Fruit fly (Drosophila melanogaster) whole organism, embryonic: ENCODE results near the gene CG32708.
A peak's percentile ranks its signal among the peaks of the same experiment; 100 is the strongest.

ENCODE experiments used
- Aef1 ChIP-seq: fragments of 200-800 bp; sonication (Bioruptor generic); IDR thresholded peaks from 3 replicates; pipeline ENCODE4 v1.3.6; 2022; ENCODE audit warnings: missing biosample characterization, missing genetic modification characterization
- BtbVII ChIP-seq: fragments of 200-800 bp; sonication (Bioruptor generic); optimal IDR thresholded peaks from 3 replicates; lab custom pipeline; 2017; ENCODE audit warnings: missing biosample characterization, mild to moderate bottlenecking, missing genetic modification characterization
- CG10654 ChIP-seq: fragments of 200-800 bp; sonication (Bioruptor generic); optimal IDR thresholded peaks from 2 replicates; lab custom pipeline; 2016; ENCODE audit warnings: missing biosample characterization, missing genetic modification characterization
- CG12236 ChIP-seq: fragments of 200-800 bp; sonication (Bioruptor generic); optimal IDR thresholded peaks from 2 replicates; lab custom pipeline; 2016; ENCODE audit warnings: missing biosample characterization, missing genetic modification characterization
- CG13123 ChIP-seq: fragments of 200-800 bp; sonication (Bioruptor generic); optimal IDR thresholded peaks from 2 replicates; lab custom pipeline; 2016; ENCODE audit warnings: missing biosample characterization, missing genetic modification characterization
- CG14667 ChIP-seq: fragments of 200-800 bp; sonication (Bioruptor generic); IDR thresholded peaks from 2 replicates; pipeline ENCODE4 v1.3.6; 2022; ENCODE audit warnings: missing biosample characterization, missing genetic modification characterization
- CG14860 ChIP-seq: fragments of 200-800 bp; sonication (Bioruptor generic); IDR thresholded peaks from 3 replicates; pipeline ENCODE4 v1.3.6; 2022; ENCODE audit warnings: missing biosample characterization, missing genetic modification characterization; ENCODE audit not compliant: partially characterized antibody
- CG17802 ChIP-seq: fragments of 200-800 bp; sonication (Bioruptor generic); optimal IDR thresholded peaks from 2 replicates; lab custom pipeline; 2018; ENCODE audit warnings: missing biosample characterization, mild to moderate bottlenecking, missing genetic modification characterization, moderate library complexity
- CG1792 ChIP-seq: fragments of 200-800 bp; sonication (Bioruptor generic); optimal IDR thresholded peaks from 2 replicates; lab custom pipeline; 2016; ENCODE audit warnings: missing biosample characterization, missing genetic modification characterization
- CG18619 ChIP-seq: fragments of 200-800 bp; sonication (Bioruptor generic); optimal IDR thresholded peaks from 3 replicates; lab custom pipeline; 2017; ENCODE audit warnings: missing biosample characterization, mild to moderate bottlenecking, missing genetic modification characterization
- CG2678 ChIP-seq: fragments of 200-800 bp; sonication (Bioruptor generic); optimal IDR thresholded peaks from 3 replicates; lab custom pipeline; 2019; ENCODE audit warnings: missing biosample characterization, mild to moderate bottlenecking, missing genetic modification characterization, moderate library complexity
- CG4820 ChIP-seq: fragments of 200-800 bp; sonication (Bioruptor generic); optimal IDR thresholded peaks from 3 replicates; lab custom pipeline; 2016; ENCODE audit warnings: missing biosample characterization, missing genetic modification characterization
- CG5180 ChIP-seq: fragments of 200-800 bp; sonication (Bioruptor generic); optimal IDR thresholded peaks from 3 replicates; lab custom pipeline; 2017; ENCODE audit warnings: missing biosample characterization, missing genetic modification characterization, mild to moderate bottlenecking, moderate library complexity, missing genetic modification reagents
- CG6689 ChIP-seq: fragments of 200-800 bp; sonication (Bioruptor generic); IDR thresholded peaks from 2 replicates; pipeline ENCODE4 v1.3.6; 2022; ENCODE audit warnings: missing biosample characterization, missing genetic modification characterization
- CG7928 ChIP-seq: fragments of 200-800 bp; sonication (Bioruptor generic); optimal IDR thresholded peaks from 2 replicates; lab custom pipeline; 2017; ENCODE audit warnings: missing biosample characterization, mild to moderate bottlenecking, missing genetic modification characterization
- CG9817 ChIP-seq: fragments of 200-800 bp; sonication (Bioruptor generic); optimal IDR thresholded peaks from 2 replicates; lab custom pipeline; 2018; ENCODE audit warnings: missing biosample characterization, mild to moderate bottlenecking, missing genetic modification characterization, moderate library complexity
- CrebB ChIP-seq: fragments of 200-800 bp; sonication (Bioruptor generic); optimal IDR thresholded peaks from 3 replicates; lab custom pipeline; 2018; ENCODE audit warnings: missing biosample characterization, mild to moderate bottlenecking, missing genetic modification characterization
- E2f2 ChIP-seq: fragments of 200-800 bp; sonication (Bioruptor generic); IDR thresholded peaks from 2 replicates; pipeline ENCODE4 v1.3.6; 2022; ENCODE audit warnings: missing biosample characterization, missing genetic modification characterization
- H2.0 ChIP-seq: fragments of 200-800 bp; sonication (Bioruptor generic); IDR thresholded peaks from 2 replicates; pipeline ENCODE4 v1.3.6; 2022; ENCODE audit warnings: missing biosample characterization, missing genetic modification characterization
- Hr39 ChIP-seq: fragments of >200 bp; optimal IDR thresholded peaks from 2 replicates; lab custom pipeline; 2017
- Hr51 ChIP-seq, 2 experiments: fragments of 200-800 bp; sonication (Bioruptor generic); optimal IDR thresholded peaks; 2 replicates in 1 of 2; 3 replicates in 1 of 2; lab custom pipeline; 2016 to 2018; ENCODE audit warnings: missing biosample characterization in 2 of 2, missing genetic modification characterization in 2 of 2, mild to moderate bottlenecking in 1 of 2, moderate library complexity in 1 of 2
- Lhr ChIP-seq: fragments of 200-800 bp; sonication (Bioruptor generic); optimal IDR thresholded peaks from 3 replicates; lab custom pipeline; 2017; ENCODE audit warnings: mild to moderate bottlenecking, missing biosample characterization, missing genetic modification reagents, missing genetic modification characterization
- MBD-R2 ChIP-seq: fragments of 200-800 bp; sonication (Bioruptor generic); IDR thresholded peaks from 2 replicates; pipeline ENCODE4 v1.3.6; 2022; ENCODE audit warnings: missing biosample characterization, missing genetic modification characterization
- Med ChIP-seq: fragments of 200-800 bp; sonication (Bioruptor generic); peaks from one replicate; lab custom pipeline; 2016; ENCODE audit warnings: missing biosample characterization, missing genetic modification characterization, mild to moderate bottlenecking, inconsistent platforms, moderate library complexity
- Side ChIP-seq: fragments of 200-800 bp; sonication (Bioruptor generic); optimal IDR thresholded peaks from 2 replicates; lab custom pipeline; 2016; ENCODE audit warnings: missing biosample characterization, missing genetic modification characterization
- Spps ChIP-seq: fragments of 200-800 bp; sonication (Bioruptor generic); optimal IDR thresholded peaks from 2 replicates; lab custom pipeline; 2018; ENCODE audit warnings: missing biosample characterization, mild to moderate bottlenecking, missing genetic modification characterization
- Sry-β ChIP-seq: fragments of 200-800 bp; sonication (Bioruptor generic); optimal IDR thresholded peaks from 2 replicates; lab custom pipeline; 2018; ENCODE audit warnings: missing biosample characterization, mild to moderate bottlenecking, missing genetic modification characterization, moderate library complexity
- gcm2 ChIP-seq: fragments of 200-800 bp; sonication (Bioruptor generic); optimal IDR thresholded peaks from 2 replicates; lab custom pipeline; 2016; ENCODE audit warnings: missing biosample characterization, missing genetic modification characterization
- gem ChIP-seq: fragments of 200-800 bp; sonication (Bioruptor generic); optimal IDR thresholded peaks from 2 replicates; lab custom pipeline; 2019; ENCODE audit warnings: missing biosample characterization, mild to moderate bottlenecking, missing genetic modification characterization, moderate library complexity
- hb ChIP-seq: fragments of 200-800 bp; sonication (Bioruptor generic); IDR thresholded peaks from 3 replicates; pipeline ENCODE4 v1.3.6; 2022; ENCODE audit warnings: missing biosample characterization, missing genetic modification characterization; ENCODE audit not compliant: partially characterized antibody
- ind ChIP-seq: fragments of 200-800 bp; sonication (Bioruptor generic); optimal IDR thresholded peaks from 3 replicates; lab custom pipeline; 2016; ENCODE audit warnings: missing biosample characterization, missing genetic modification characterization
- knrl ChIP-seq: fragments of 200-800 bp; sonication (Bioruptor generic); IDR thresholded peaks from 3 replicates; pipeline ENCODE4 v1.3.6; 2022; ENCODE audit warnings: missing biosample characterization, missing genetic modification characterization; ENCODE audit not compliant: partially characterized antibody
- lmd ChIP-seq: fragments of 200-800 bp; sonication (Bioruptor generic); IDR thresholded peaks from 2 replicates; pipeline ENCODE4 v1.3.6; 2022; ENCODE audit warnings: missing biosample characterization, missing genetic modification characterization
- oc ChIP-seq: fragments of 200-800 bp; sonication (Bioruptor generic); optimal IDR thresholded peaks from 2 replicates; lab custom pipeline; 2018; ENCODE audit warnings: missing biosample characterization, mild to moderate bottlenecking, missing genetic modification characterization, moderate library complexity
- odd ChIP-seq: fragments of 200-800 bp; sonication (Bioruptor generic); optimal IDR thresholded peaks from 2 replicates; lab custom pipeline; 2017; ENCODE audit warnings: missing biosample characterization, mild to moderate bottlenecking, missing genetic modification characterization
- pan ChIP-seq, 4 experiments: fragments of >200 bp in 3 of 4; fragments of 200-800 bp in 1 of 4; sonication (Bioruptor generic) in 1 of 4; optimal IDR thresholded peaks in 3 of 4; IDR thresholded peaks in 1 of 4; 2 replicates each; pipeline versions ENCODE4 v1.3.6 to Lab custom; 2017 to 2022; ENCODE audit warnings: missing biosample characterization in 2 of 4, missing genetic modification characterization in 2 of 4, mixed read lengths in 1 of 4
- phol ChIP-seq: fragments of 200-800 bp; sonication (Bioruptor generic); optimal IDR thresholded peaks from 3 replicates; lab custom pipeline; 2018; ENCODE audit warnings: missing biosample characterization, mild to moderate bottlenecking, missing genetic modification characterization, moderate library complexity
- prd ChIP-seq, 3 experiments: fragments of >200 bp in 2 of 3; fragments of 200-800 bp in 1 of 3; sonication (Bioruptor generic) in 1 of 3; optimal IDR thresholded peaks in 2 of 3; IDR thresholded peaks in 1 of 3; 2 replicates in 2 of 3; 3 replicates in 1 of 3; pipeline versions ENCODE4 v1.3.6 to Lab custom; 2017 to 2022; ENCODE audit warnings: missing biosample characterization in 1 of 3, missing genetic modification characterization in 1 of 3
- ranshi ChIP-seq: fragments of 200-800 bp; sonication (Bioruptor generic); IDR thresholded peaks from 2 replicates; pipeline ENCODE4 v1.3.6; 2022; ENCODE audit warnings: missing biosample characterization, missing genetic modification characterization
- sens ChIP-seq: fragments of 200-800 bp; sonication (Bioruptor generic); peaks from one replicate; lab custom pipeline; 2016; ENCODE audit warnings: missing biosample characterization, missing genetic modification characterization
- slp2 ChIP-seq: fragments of 200-800 bp; sonication (Bioruptor generic); optimal IDR thresholded peaks from 2 replicates; lab custom pipeline; 2016; ENCODE audit warnings: missing biosample characterization, missing genetic modification characterization
- ssp ChIP-seq: fragments of 200-800 bp; sonication (Bioruptor generic); IDR thresholded peaks from 2 replicates; pipeline ENCODE4 v1.3.6; 2022; ENCODE audit warnings: missing biosample characterization, missing genetic modification characterization
- toy ChIP-seq: fragments of 200-800 bp; sonication (Bioruptor generic); IDR thresholded peaks from 2 replicates; pipeline ENCODE4 v1.3.6; 2022; ENCODE audit warnings: missing biosample characterization, missing genetic modification characterization
- trem ChIP-seq: fragments of 200-800 bp; optimal IDR thresholded peaks from 3 replicates; lab custom pipeline; 2019; ENCODE audit warnings: missing biosample characterization, mild to moderate bottlenecking, missing genetic modification characterization, moderate library complexity
- unc-4 ChIP-seq: fragments of 200-800 bp; sonication (Bioruptor generic); IDR thresholded peaks from 2 replicates; pipeline ENCODE4 v1.3.6; 2022; ENCODE audit warnings: missing biosample characterization, missing genetic modification characterization; ENCODE audit not compliant: partially characterized antibody
- unpg ChIP-seq: fragments of 200-800 bp; sonication (Bioruptor generic); optimal IDR thresholded peaks from 3 replicates; lab custom pipeline; 2018; ENCODE audit warnings: missing biosample characterization, mild to moderate bottlenecking, missing genetic modification characterization, moderate library complexity
- vvl ChIP-seq: fragments of 200-800 bp; sonication (Bioruptor generic); IDR thresholded peaks from 2 replicates; pipeline ENCODE4 v1.3.6; 2022; ENCODE audit warnings: missing biosample characterization, missing genetic modification characterization
- wor ChIP-seq: fragments of 200-800 bp; sonication (Bioruptor generic); IDR thresholded peaks from 2 replicates; pipeline ENCODE4 v1.3.6; 2022; ENCODE audit warnings: missing biosample characterization, missing genetic modification characterization
- z ChIP-seq: fragments of 200-800 bp; sonication (Bioruptor generic); IDR thresholded peaks from 3 replicates; pipeline ENCODE4 v1.3.6; 2022; ENCODE audit warnings: missing biosample characterization, missing genetic modification characterization
- zfh1 ChIP-seq: fragments of 200-800 bp; sonication (Bioruptor generic); IDR thresholded peaks from 3 replicates; pipeline ENCODE4 v1.3.6; 2022; ENCODE audit warnings: missing biosample characterization, missing genetic modification characterization

Gene CG32708

DNA sequence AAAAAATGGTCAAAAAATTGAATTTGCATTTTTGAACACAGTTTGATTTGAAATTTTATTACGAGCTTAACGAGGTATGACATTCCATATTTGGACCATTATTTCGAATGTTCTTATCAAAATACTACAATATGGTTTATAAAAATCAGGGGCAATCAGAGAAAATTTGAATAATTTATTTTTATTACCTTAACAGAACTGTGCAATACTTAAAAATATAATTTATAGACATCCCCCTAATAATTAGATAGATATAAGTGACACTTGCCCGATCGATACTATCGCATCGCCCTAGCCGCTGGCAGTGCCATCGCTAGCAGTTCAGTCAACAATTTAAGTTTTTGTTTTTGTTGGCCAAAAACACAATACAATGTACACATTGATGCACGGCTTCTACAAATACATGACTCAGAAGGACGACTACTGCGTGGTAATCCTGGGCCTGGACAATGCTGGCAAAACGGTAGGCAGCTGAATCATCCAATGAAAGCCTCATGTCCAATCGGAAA, 21.1 kb downstream of the CG32708 start, which contains the start of gene Arfrp1 (continued):
- peak; percentile 74 for TF ChIP-seq hb (GFP tag; lab: Robert Waterston, UW)
- TF ChIP-seq CG9817 (tag; lab: Kevin White, UChicago): peak; percentile 21
- TF ChIP-seq unc-4 (GFP tag; lab: Robert Waterston, UW): peak; percentile 75
- TF ChIP-seq Med: peak; percentile 54
- no peak for TF ChIP-seq unpg (GFP tag; lab: Kevin White, UChicago)
- TF ChIP-seq CG12236 (GFP tag; lab: Kevin White, UChicago): no peak
- no peak for TF ChIP-seq wor (GFP tag; lab: Robert Waterston, UW)
- TF ChIP-seq Hr51 (GFP tag; optimal IDR thresholded peaks at IDR 0.05; lab: Kevin White, UChicago): no peak
- TF ChIP-seq ind (GFP tag; lab: Kevin White, UChicago): peak; percentile 28
- peak; percentile 19 for TF ChIP-seq CG4820 (GFP tag; lab: Kevin White, UChicago)
- no peak for TF ChIP-seq CG2678 (tag; lab: Kevin White, UChicago)
- no peak for TF ChIP-seq odd (GFP tag; lab: Kevin White, UChicago)
- peak; percentile 86 for TF ChIP-seq sens (GFP tag; lab: Kevin White, UChicago)
- no peak for TF ChIP-seq oc
- TF ChIP-seq CG13123 (GFP tag; lab: Kevin White, UChicago): no peak
- no peak for TF ChIP-seq z (GFP tag; lab: Robert Waterston, UW)
- no peak for TF ChIP-seq prd (optimal IDR thresholded peaks at IDR 0.05; lab: Kevin White, UChicago)
- peak; percentile 41; the same call in 1 of the 3 replicates for TF ChIP-seq prd (GFP tag; IDR thresholded peaks at IDR 0.05; lab: Robert Waterston, UW)
- TF ChIP-seq CG14667: no peak
- no peak for TF ChIP-seq CG18619 (GFP tag; lab: Kevin White, UChicago)
- no peak for TF ChIP-seq ssp (GFP tag; lab: Robert Waterston, UW)
- no peak for TF ChIP-seq E2f2
- TF ChIP-seq vvl (GFP tag; lab: Robert Waterston, UW): peak; percentile 36; the same call in 1 of the 2 replicates
- TF ChIP-seq gem (tag; lab: Kevin White, UChicago): no peak
- TF ChIP-seq lmd (GFP tag; lab: Robert Waterston, UW): no peak
- TF ChIP-seq trem (tag; lab: Kevin White, UChicago): peak; percentile 3
- peak; percentile 29 for TF ChIP-seq phol
- no peak for TF ChIP-seq Spps (tag; lab: Kevin White, UChicago)
- no peak for TF ChIP-seq CG5180 (GFP tag; lab: Kevin White, UChicago)
- no peak for TF ChIP-seq Sry-β
- TF ChIP-seq BtbVII (GFP tag; lab: Kevin White, UChicago): no peak
- no peak for TF ChIP-seq CG1792 (GFP tag; lab: Kevin White, UChicago)
- TF ChIP-seq CG6689: 0 out of 2 replicates have a peak, but pooled peaks have one; percentile 10
- TF ChIP-seq slp2 (GFP tag; lab: Kevin White, UChicago): no peak
- TF ChIP-seq CG7928: no peak
- TF ChIP-seq H2.0 (GFP tag; lab: Robert Waterston, UW): 0 out of 2 replicates have a peak, but pooled peaks have one; percentile 15
- no peak for TF ChIP-seq ranshi (GFP tag; lab: Robert Waterston, UW)
- TF ChIP-seq CG14860 (GFP tag; lab: Robert Waterston, UW): peak; percentile 77
- TF ChIP-seq Side (GFP tag; lab: Kevin White, UChicago): no peak
- no peak for TF ChIP-seq Lhr (GFP tag; lab: Kevin White, UChicago)
- no peak for TF ChIP-seq gcm2 (GFP tag; lab: Kevin White, UChicago)
- TF ChIP-seq MBD-R2 (GFP tag; lab: Robert Waterston, UW): peak; percentile 51
- no peak for TF ChIP-seq CrebB
- TF ChIP-seq CG10654 (GFP tag; lab: Kevin White, UChicago): no peak
- TF ChIP-seq pan (optimal IDR thresholded peaks at IDR 0.05; lab: Kevin White, UChicago): no peak
- TF ChIP-seq pan (GFP tag; optimal IDR thresholded peaks at IDR 0.05 in 1 of 2, IDR thresholded peaks at IDR 0.05 in 1 of 2): no peak
- no peak for TF ChIP-seq zfh1 (GFP tag; lab: Robert Waterston, UW)
- no peak for TF ChIP-seq CG17802 (tag; lab: Kevin White, UChicago)
- TF ChIP-seq knrl (GFP tag; lab: Robert Waterston, UW): peak; percentile 80
- peak; percentile 47; the same call in 2 of the 3 replicates for TF ChIP-seq Aef1 (GFP tag; lab: Robert Waterston, UW)
- 0 out of 2 replicates have a peak, but pooled peaks have one; percentile 23 for TF ChIP-seq toy (GFP tag; lab: Robert Waterston, UW)
- no peak for TF ChIP-seq Hr39
